Fruit fly (Drosophila melanogaster) Kc167 (cell line): ENCODE measurements around the gene msb1l.

Experiments used
- Myc ChIP-seq: fragments of >200 bp; optimal IDR thresholded peaks from 2 replicates; lab custom pipeline; 2017; ENCODE audit warnings: missing external identifiers
- Sin3A ChIP-seq: fragments of >200 bp; optimal IDR thresholded peaks from 2 replicates; lab custom pipeline; 2018; ENCODE audit warnings: missing external identifiers
- h ChIP-seq: fragments of >200 bp; optimal IDR thresholded peaks from 3 replicates; lab custom pipeline; 2018; ENCODE audit warnings: missing external identifiers
- insv ChIP-seq: fragments of >200 bp; optimal IDR thresholded peaks from 3 replicates; lab custom pipeline; 2018; ENCODE audit warnings: missing external identifiers
- psq ChIP-seq: fragments of >200 bp; optimal IDR thresholded peaks from 2 replicates; lab custom pipeline; 2017; ENCODE audit warnings: missing external identifiers
- ttk ChIP-seq: sonication (Bioruptor generic); optimal IDR thresholded peaks from 2 replicates; lab custom pipeline; 2017; ENCODE audit warnings: missing external identifiers

The msb1l gene

DNA sequence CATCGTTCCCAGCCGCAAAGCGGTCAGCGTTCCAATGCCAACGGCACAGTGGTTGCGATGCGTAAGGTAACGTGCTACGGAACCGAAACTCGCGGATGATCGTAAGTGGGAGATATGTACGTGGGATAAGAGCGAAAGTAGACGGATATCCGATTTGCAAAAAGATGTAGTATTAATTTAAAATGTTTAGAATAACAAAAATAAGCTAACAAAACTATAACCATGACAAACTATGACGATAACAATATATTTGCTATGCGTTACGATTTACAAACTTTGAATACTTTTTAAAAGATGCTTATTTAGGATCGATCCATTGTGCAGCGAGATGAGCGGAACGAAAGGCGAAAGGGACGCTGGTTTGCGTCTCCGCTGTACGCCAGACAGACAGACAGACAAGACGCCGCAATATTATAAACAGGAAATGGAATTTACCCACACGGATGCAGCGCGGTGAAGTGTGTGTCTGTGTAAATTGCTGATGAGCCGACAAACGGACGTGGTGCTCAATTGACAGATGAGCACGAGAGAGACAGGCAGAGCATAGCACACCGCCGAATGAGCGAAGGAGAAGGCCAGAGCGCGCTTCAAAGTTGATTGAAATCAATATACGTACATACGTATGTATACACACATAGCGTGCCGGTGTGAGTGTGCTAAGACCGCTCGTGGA, 1.7 kb upstream of the msb1l start:
- TF ChIP-seq insv (lab: Kevin White, UChicago) (no peak), ttk (lab: Kevin White, UChicago) (no peak), Myc (lab: Kevin White, UChicago) (no peak), Sin3A (lab: Kevin White, UChicago) (no peak), h (lab: Kevin White, UChicago) (no peak), psq (lab: Kevin White, UChicago) (no peak)

DNA sequence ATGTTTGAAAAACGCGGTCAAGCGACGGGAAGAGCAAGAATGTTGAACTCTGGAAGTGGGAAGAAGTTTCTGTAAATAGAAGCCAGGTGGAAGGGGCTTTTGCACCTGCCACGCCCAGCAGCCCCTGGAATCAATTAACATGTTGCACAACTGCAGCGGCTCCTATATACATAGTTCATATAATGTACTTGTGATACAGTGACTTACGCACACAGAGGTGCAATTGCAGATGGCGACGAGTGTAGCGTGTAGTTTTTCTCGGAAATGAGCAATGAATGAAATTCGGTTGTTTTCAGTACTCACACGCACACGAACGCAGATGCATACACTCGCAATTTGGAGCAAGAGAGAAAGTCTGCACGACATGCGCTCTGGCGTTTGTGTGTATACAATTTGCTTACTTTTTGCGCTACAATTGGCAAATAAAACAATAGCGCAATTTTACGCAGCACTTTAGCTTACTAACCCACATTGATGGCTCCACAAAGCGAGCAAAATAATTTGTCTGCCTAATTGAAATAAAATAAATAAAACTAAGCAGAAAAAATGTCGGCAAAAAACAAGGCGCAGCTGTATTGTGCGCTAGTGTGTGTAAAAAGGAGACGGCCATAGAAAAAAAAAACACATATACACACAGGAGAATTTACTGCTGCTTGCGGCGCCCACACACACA, 1.1 kb upstream of the msb1l start:
- TF ChIP-seq ttk (lab: Kevin White, UChicago): no peak
- no peak for TF ChIP-seq insv (lab: Kevin White, UChicago)
- TF ChIP-seq Myc (lab: Kevin White, UChicago): no peak
- TF ChIP-seq h (lab: Kevin White, UChicago): no peak
- no peak for TF ChIP-seq Sin3A (lab: Kevin White, UChicago)
- TF ChIP-seq psq (lab: Kevin White, UChicago): no peak

DNA sequence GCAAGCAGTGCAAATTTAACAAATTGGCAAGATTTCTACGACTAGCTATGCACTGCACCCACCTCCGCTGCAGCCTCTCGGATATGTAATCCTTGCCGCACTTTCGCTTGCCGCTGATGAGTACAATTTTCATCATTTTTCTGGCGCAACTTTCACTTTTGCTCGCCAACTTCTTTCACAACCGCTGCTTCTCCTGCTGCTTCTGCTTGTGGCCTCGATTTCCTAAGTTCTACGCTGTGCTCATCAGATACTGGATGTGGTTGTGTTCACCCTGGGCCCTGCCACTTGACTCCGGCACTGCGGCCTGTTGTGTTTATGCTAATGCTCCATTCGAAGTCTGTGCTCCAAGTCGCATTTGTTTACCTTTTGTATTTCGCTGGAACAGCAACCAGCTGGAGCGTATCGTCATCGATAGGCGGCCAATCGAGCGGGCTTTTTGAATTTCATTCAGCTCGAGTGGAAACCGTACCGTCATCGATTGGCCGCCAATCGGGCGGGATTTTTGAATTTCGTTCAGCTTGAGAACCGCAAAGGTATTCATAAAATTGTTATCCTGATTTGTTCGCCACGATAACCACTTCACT, 2.6 kb downstream of the msb1l start, which contains the start of gene Pmvk:
TSS of gene Pmvk (minus strand) at position 357 of the 584 bp plus-strand sequence.
- TF ChIP-seq h (lab: Kevin White, UChicago): no peak
- TF ChIP-seq ttk (lab: Kevin White, UChicago): no peak
- TF ChIP-seq Myc (lab: Kevin White, UChicago): no peak
- TF ChIP-seq insv (lab: Kevin White, UChicago): no peak
- no peak for TF ChIP-seq Sin3A (lab: Kevin White, UChicago)
- TF ChIP-seq psq (lab: Kevin White, UChicago): no peak

DNA sequence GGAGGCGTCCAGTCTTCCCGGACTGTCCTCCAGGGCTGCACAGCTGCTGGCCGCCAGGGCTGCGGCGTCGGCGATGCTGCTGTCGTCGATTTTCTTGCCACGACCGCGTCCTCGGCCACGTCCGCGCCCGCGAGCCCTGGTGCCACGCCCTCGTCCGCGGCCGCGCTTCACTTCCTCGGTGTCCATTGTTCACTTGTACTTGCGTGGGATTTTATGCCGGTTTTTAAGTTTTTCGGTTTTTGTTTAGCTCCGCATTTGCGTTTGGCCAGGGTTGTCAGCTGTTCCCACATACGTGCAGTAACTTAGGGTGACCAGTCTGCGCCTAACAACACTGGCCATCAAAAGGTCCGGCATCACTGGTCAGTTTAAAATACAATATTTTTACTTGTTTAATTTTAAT, 4.7 kb downstream of the msb1l start, which contains the start of gene Hakai:
TSS of gene Hakai (minus strand) at position 290 of the 400 bp plus-strand sequence.
- TF ChIP-seq h (lab: Kevin White, UChicago) (no peak), psq (lab: Kevin White, UChicago) (no peak)

DNA sequence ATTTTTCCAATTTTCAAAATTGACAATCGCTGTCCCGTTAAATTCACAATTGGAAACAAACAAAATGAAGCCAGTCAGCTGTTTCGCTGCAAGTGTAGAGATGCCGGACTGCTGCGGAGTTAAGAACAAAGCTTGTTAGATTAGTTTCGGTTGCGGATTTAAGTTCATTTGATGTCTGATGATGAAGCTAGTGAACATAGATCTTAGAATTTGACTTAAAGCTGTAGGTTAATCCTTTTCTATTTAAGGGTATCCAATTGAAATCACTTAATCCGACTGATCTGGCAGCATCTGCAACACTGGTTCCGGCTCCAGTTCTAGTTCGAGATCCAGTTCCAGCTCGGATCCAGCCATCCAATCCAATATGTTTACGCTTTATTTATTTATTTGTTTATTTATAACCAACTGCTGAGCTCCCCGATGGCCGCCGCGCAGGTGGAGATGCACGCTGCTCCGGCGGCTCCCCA, 6.5 kb downstream of the msb1l start, which contains the start of the genes PCNA2 and CG10366:
TSS of gene PCNA2 (minus strand) at position 65 of the 467 bp plus-strand sequence.
TSS of gene CG10366 (plus strand) at position 310 of the 467 bp plus-strand sequence.
- TF ChIP-seq Myc (lab: Kevin White, UChicago) (no peak), h (lab: Kevin White, UChicago) (no peak), Sin3A (lab: Kevin White, UChicago) (no peak), psq (lab: Kevin White, UChicago) (no peak), insv (lab: Kevin White, UChicago) (no peak), ttk (lab: Kevin White, UChicago) (no peak)

DNA sequence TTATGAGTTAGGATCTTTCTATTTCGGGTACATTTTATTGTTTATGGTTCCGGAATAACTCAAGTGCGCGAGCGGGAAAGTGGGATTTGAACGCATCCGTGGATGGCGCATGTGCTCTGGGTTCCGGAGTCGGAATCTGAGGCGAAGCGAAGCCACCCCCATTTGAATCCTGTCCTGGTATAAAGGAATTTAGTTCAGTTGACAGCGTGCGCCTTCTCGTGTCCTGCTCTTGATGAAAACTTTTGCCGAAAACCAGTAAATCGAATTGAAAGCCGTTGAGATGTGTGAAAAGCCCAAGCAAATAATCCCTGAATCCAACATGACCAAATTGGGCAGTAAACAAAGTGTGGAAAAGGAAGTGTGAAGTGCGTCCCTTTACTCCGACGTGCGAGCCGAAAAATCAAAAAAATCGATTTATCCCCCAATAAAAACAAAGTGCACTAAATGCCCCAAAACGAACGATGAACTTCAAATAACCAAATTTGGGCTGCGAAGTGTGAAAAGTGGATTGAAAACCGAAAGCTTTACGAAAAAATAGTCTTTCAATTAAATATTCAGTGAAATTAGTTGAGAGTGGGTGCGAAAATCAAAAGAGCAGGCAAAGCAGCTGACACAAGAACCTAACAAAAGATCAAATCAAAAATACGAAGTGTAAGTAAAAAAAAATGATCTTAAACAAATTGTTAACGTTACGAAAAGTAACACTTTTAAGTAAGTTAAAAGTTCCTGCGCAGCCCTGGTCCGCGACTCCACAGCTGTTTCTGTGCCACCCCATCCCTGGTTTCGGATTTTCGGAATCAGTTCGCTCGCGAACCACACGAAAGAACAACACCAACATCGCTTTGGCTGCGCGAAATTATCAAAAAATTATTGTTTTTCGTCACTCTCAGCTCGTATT, 9.2 kb downstream of the msb1l start, which contains the start of gene Lar:
TSS of gene Lar (plus strand) at position 188 of the 898 bp plus-strand sequence.
- TF ChIP-seq ttk (lab: Kevin White, UChicago): no peak
- no peak for TF ChIP-seq Sin3A (lab: Kevin White, UChicago)
- no peak for TF ChIP-seq Myc (lab: Kevin White, UChicago)
- no peak for TF ChIP-seq h (lab: Kevin White, UChicago)
- no peak for TF ChIP-seq insv (lab: Kevin White, UChicago)
- TF ChIP-seq psq (lab: Kevin White, UChicago): no peak

DNA sequence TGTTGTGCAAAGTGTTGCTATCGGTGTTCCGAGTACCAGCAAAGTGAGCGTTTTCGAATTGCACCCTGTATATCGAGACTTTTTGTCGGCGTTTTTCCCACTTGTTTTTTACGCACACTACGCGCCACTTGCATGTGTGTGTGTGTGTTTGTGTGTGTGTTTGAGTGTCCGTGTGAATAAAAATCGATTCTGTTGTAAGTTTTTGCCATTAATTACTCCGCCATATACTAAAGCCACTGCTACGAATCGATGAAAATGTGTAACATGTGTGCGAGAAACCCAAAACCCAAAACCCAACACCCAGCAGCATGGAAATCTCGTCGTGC, 9.8 kb downstream of the msb1l start:
- no peak for TF ChIP-seq h (lab: Kevin White, UChicago)
- no peak for TF ChIP-seq Sin3A (lab: Kevin White, UChicago)
- TF ChIP-seq insv (lab: Kevin White, UChicago): no peak
- TF ChIP-seq ttk (lab: Kevin White, UChicago): no peak
- TF ChIP-seq psq (lab: Kevin White, UChicago): no peak
- no peak for TF ChIP-seq Myc (lab: Kevin White, UChicago)

DNA sequence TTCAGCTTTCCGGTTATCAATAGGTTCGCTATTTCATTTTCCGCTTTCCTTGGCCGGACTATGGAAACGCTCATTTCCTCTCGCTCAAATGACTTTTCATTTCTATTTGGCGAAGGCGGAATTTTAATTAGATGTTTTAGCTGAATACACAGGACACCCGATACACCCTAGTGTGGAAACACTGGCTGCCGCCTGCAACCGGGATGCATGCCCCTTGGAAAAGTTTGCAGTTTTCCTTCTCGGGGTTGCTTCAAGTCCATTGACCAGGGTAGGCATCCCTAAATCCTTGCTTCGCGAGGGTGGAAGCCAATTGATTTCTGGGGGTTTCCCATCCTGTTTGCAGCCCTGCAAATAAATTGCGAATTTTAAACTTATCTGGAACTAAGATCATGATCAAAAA, 11.4 kb downstream of the msb1l start:
- TF ChIP-seq h (lab: Kevin White, UChicago) (no peak), insv (lab: Kevin White, UChicago) (no peak), psq (lab: Kevin White, UChicago) (no peak), Sin3A (lab: Kevin White, UChicago) (no peak), ttk (lab: Kevin White, UChicago) (no peak), Myc (lab: Kevin White, UChicago) (no peak)

DNA sequence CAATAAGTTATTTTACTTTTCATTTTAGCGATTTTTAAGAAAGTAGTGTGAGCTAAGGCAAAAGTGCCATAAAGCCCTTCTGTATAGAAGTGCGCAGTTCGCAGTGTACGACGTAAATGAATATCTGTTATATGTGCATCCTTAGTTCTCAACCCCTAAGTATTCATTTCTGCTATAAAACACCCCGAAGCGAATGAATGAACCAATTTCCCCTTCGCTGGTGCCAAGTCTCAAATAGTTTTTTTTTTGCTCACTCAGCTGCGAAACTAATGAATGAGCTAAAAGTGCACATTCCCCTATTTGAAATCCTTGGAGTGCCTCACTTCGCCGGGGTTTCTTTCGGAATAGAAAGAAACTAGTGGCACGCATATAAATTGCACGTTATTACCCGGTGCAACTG, 13.1 kb downstream of the msb1l start:
- TF ChIP-seq psq (lab: Kevin White, UChicago) (no peak), Myc (lab: Kevin White, UChicago) (no peak), Sin3A (lab: Kevin White, UChicago) (no peak), ttk (lab: Kevin White, UChicago) (no peak), h (lab: Kevin White, UChicago) (no peak), insv (lab: Kevin White, UChicago) (no peak)

DNA sequence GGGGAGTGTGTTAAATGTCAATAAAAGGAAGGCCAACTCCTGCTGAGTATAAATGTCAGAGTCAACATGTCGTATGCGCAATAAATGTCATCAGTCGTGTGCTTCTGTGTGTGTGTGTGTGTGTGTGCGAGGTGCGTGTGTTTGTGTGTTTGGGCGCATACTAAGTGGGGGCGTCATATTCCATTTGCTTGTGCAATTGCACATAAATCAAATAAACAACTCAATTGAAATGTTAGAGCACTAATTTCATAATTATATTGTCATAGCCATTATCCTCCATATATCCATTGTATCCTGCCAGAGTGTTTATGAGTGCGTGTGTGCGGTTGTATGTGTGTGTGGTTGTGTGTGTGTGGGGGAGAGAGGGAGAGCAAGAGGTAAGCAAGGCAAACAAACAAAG, 16.6 kb downstream of the msb1l start:
- no peak for TF ChIP-seq psq (lab: Kevin White, UChicago)
- no peak for TF ChIP-seq insv (lab: Kevin White, UChicago)
- no peak for TF ChIP-seq Myc (lab: Kevin White, UChicago)
- TF ChIP-seq Sin3A (lab: Kevin White, UChicago): no peak
- TF ChIP-seq ttk (lab: Kevin White, UChicago): no peak
- TF ChIP-seq h (lab: Kevin White, UChicago): no peak
